Fruit fly (Drosophila melanogaster): ENCODE measurements around the gene Cog8.

dm6 chr2L:11519532-11519931, 20.8 kb upstream of the Cog8 start, which contains the start of gene CG14929:
- TF ChIP-seq CTCF (optimal IDR thresholded peaks at IDR 0.05) (no peak), CG8478 (optimal IDR thresholded peaks at IDR 0.05) (no peak)
